Worm (Caenorhabditis elegans) whole organism, midembryonic: ENCODE results near the gene srsx-8.

ENCODE experiments used
- T22C8.4 ChIP-seq: fragments of 200-800 bp; sonication (Bioruptor generic); IDR thresholded peaks from 2 replicates; pipeline ENCODE4 v1.3.6; 2022; ENCODE audit warnings: missing genetic modification characterization, missing compliant biosample characterization
- flt-1 ChIP-seq: fragments of 200-800 bp; sonication (Bioruptor generic); IDR thresholded peaks from 2 replicates; pipeline ENCODE4 v1.3.6; 2022; ENCODE audit warnings: missing genetic modification characterization, missing compliant biosample characterization
- klf-2 ChIP-seq: fragments of 200-800 bp; sonication (Bioruptor generic); conservative IDR thresholded peaks from 2 replicates; pipeline ENCODE4 v1.3.6; 2022; ENCODE audit warnings: missing genetic modification reagents, missing genetic modification characterization, missing compliant biosample characterization
- med-1 ChIP-seq: sonication (generic microtip); optimal IDR thresholded peaks from 2 replicates; lab custom pipeline; 2017; ENCODE audit warnings: missing genetic modification characterization, mild to moderate bottlenecking, missing compliant biosample characterization, antibody characterized with exemption, missing genetic modification reagents; ENCODE audit not compliant: insufficient read depth
- ref-1 ChIP-seq: fragments of 200-800 bp; sonication (Bioruptor generic); conservative IDR thresholded peaks from 2 replicates; pipeline ENCODE4 v1.3.6; 2022; ENCODE audit warnings: missing genetic modification reagents, missing genetic modification characterization, missing compliant biosample characterization
- ztf-23 ChIP-seq: fragments of 200-800 bp; sonication (Bioruptor generic); IDR thresholded peaks from 2 replicates; pipeline ENCODE4 v1.3.6; 2022; ENCODE audit warnings: missing genetic modification reagents, missing genetic modification characterization, missing compliant biosample characterization

DNA sequence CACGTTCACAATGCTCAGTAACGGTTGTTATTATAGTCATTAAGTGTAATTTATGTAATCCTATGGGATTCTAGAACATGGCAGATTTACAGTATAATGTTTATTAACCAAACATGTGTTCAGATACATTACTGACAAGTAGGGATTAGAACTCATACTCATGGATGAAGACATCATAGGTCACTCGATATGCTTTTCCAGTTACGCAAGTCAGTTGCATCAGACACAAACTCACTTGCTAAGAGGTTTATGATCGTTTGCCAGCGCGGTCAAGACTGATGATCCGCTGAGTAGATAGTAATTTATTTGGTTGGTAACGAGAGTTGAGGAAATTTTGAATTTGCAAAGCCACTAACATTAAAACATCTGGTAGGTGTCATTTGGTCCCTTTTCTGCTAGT is 21.7 kb upstream of the srsx-8 start:
- TF ChIP-seq ztf-23 (no peak), flt-1 (GFP tag; lab: Robert Waterston, UW) (no peak), ref-1 (no peak), klf-2 (GFP tag; lab: Robert Waterston, UW) (no peak), T22C8.4 (GFP tag; lab: Robert Waterston, UW) (no peak), med-1 (GFP tag; lab: Kevin White, UChicago) (no peak)
